Worm (Caenorhabditis elegans): ENCODE measurements around the gene nlp-41.
A peak's percentile ranks its signal among the peaks of the same experiment; 100 is the strongest.

The nlp-41 gene

ce11 chrII:14528233-14528802 is 22.4 kb upstream of the nlp-41 start, which contains the start of the genes F57C2.5 and spat-1 (continued):
- TF ChIP-seq nhr-20 (tag; optimal IDR thresholded peaks at IDR 0.05) = peak; percentile 81
- peak; percentile 24 for TF ChIP-seq egl-13 (tag; optimal IDR thresholded peaks at IDR 0.05)
- peak; percentile 73 for TF ChIP-seq efl-1 (optimal IDR thresholded peaks at IDR 0.05)
- TF ChIP-seq efl-1 (GFP tag; optimal IDR thresholded peaks at IDR 0.05 in 1 of 2) = peak; percentile 57 to 93
- peak; percentile 40 for TF ChIP-seq unc-86 (tag; optimal IDR thresholded peaks at IDR 0.05)
- TF ChIP-seq efl-3 (GFP tag; optimal IDR thresholded peaks at IDR 0.05) = no peak
- TF ChIP-seq zag-1 (tag; optimal IDR thresholded peaks at IDR 0.05) = no peak
- peak; percentile 93 for TF ChIP-seq unc-130 (tag; optimal IDR thresholded peaks at IDR 0.05)
- TF ChIP-seq pqm-1 (tag; optimal IDR thresholded peaks at IDR 0.05) = no peak
- TF ChIP-seq F16B12.6 (tag; optimal IDR thresholded peaks at IDR 0.05) = peak; percentile 84
- TF ChIP-seq fkh-8 (tag; optimal IDR thresholded peaks at IDR 0.05) = peak; percentile 88
- peak; percentile 30 for TF ChIP-seq skn-1 (tag; optimal IDR thresholded peaks at IDR 0.05)
- peak in 1 of 3 experiments; percentile 51 for TF ChIP-seq ceh-82 (tag; optimal IDR thresholded peaks at IDR 0.05)
- TF ChIP-seq lin-35 (GFP tag; optimal IDR thresholded peaks at IDR 0.05) = peak; percentile 60 to 79
- TF ChIP-seq nhr-84 (tag; optimal IDR thresholded peaks at IDR 0.05) = no peak
- TF ChIP-seq nhr-71 (tag; optimal IDR thresholded peaks at IDR 0.05) = peak; percentile 86
- TF ChIP-seq mep-1 (tag; optimal IDR thresholded peaks at IDR 0.05) = peak; percentile 78
- TF ChIP-seq ceh-88 (GFP tag; IDR thresholded peaks at IDR 0.05) = peak; percentile 71; the same call in 1 of the 2 replicates
- no peak for TF ChIP-seq ceh-63 (GFP tag; optimal IDR thresholded peaks at IDR 0.05)
- no peak for TF ChIP-seq nhr-76 (tag; optimal IDR thresholded peaks at IDR 0.05)
- TF ChIP-seq swsn-7 (tag; optimal IDR thresholded peaks at IDR 0.05) = peak; percentile 62
- peak; percentile 49 for TF ChIP-seq blmp-1 (tag; optimal IDR thresholded peaks at IDR 0.05)
- TF ChIP-seq nhr-237 (tag; optimal IDR thresholded peaks at IDR 0.05) = no peak
- TF ChIP-seq pag-3 (tag; optimal IDR thresholded peaks at IDR 0.05; ENCODE audit: borderline replicate concordance, insufficient read depth) = no peak
- peak; percentile 68 for TF ChIP-seq sox-4 (tag; optimal IDR thresholded peaks at IDR 0.05)
- no peak for TF ChIP-seq nhr-11 (tag; optimal IDR thresholded peaks at IDR 0.05)
- peak in 1 of 2 experiments; percentile 9 for TF ChIP-seq mdl-1 (tag; optimal IDR thresholded peaks at IDR 0.05)
- TF ChIP-seq dsc-1 (tag; optimal IDR thresholded peaks at IDR 0.05) = peak; percentile 67
- peak; percentile 59 for TF ChIP-seq fkh-4 (tag; optimal IDR thresholded peaks at IDR 0.05; ENCODE audit: borderline replicate concordance)
- TF ChIP-seq grh-1 (GFP tag; IDR thresholded peaks at IDR 0.05) = no peak
- TF ChIP-seq elt-3 (tag; optimal IDR thresholded peaks at IDR 0.05) = peak in 1 of 6 experiments; percentile 38
- no peak for TF ChIP-seq lin-14 (GFP tag; optimal IDR thresholded peaks at IDR 0.05)
- no peak for TF ChIP-seq zip-4 (GFP tag; optimal IDR thresholded peaks at IDR 0.05)
- no peak for TF ChIP-seq C34B4.2 (tag; optimal IDR thresholded peaks at IDR 0.05)
- no peak for TF ChIP-seq ztf-4 (tag; optimal IDR thresholded peaks at IDR 0.05)
- peak; percentile 93 to 98 for TF ChIP-seq lsy-2 (tag; optimal IDR thresholded peaks at IDR 0.05)
- TF ChIP-seq alr-1 (tag; optimal IDR thresholded peaks at IDR 0.05; ENCODE audit: borderline replicate concordance) = no peak
- TF ChIP-seq tbx-2 (tag; optimal IDR thresholded peaks at IDR 0.05) = peak; percentile 71
- TF ChIP-seq sptf-1 (tag; optimal IDR thresholded peaks at IDR 0.05) = no peak
- no peak for TF ChIP-seq tlp-1 (tag; optimal IDR thresholded peaks at IDR 0.05)
- peak; percentile 67 for TF ChIP-seq elt-2 (tag; optimal IDR thresholded peaks at IDR 0.05)
- peak; percentile 39 for TF ChIP-seq lin-15B (tag; optimal IDR thresholded peaks at IDR 0.05)
- peak; percentile 87 for TF ChIP-seq pax-3 (tag; optimal IDR thresholded peaks at IDR 0.05)
- peak; percentile 75 for TF ChIP-seq nhr-47 (tag; optimal IDR thresholded peaks at IDR 0.05)
- no peak for TF ChIP-seq nhr-12 (tag; optimal IDR thresholded peaks at IDR 0.05)
- peak; percentile 88 for TF ChIP-seq C16A3.4 (tag; optimal IDR thresholded peaks at IDR 0.05)
- peak; percentile 69 for TF ChIP-seq nhr-19 (GFP tag; conservative IDR thresholded peaks at IDR 0.05)

Data from whole organism, L1 larva.